Fruit fly (Drosophila melanogaster) whole organism, embryonic: ENCODE data around the gene PCID2.

ENCODE experiments used
- Asciz ChIP-seq: fragments of 200-800 bp; sonication (Bioruptor generic); optimal IDR thresholded peaks from 2 replicates; lab custom pipeline; 2017; ENCODE audit warnings: missing biosample characterization, mild to moderate bottlenecking, missing genetic modification characterization, missing genetic modification reagents
- CG16779 ChIP-seq: fragments of 200-800 bp; sonication (Bioruptor generic); IDR thresholded peaks from 2 replicates; pipeline ENCODE4 v1.3.6; 2022; ENCODE audit warnings: missing biosample characterization, missing genetic modification characterization
- CG17568 ChIP-seq: fragments of 200-800 bp; sonication (Bioruptor generic); optimal IDR thresholded peaks from 2 replicates; lab custom pipeline; 2018; ENCODE audit warnings: missing biosample characterization, mild to moderate bottlenecking, missing genetic modification characterization, moderate library complexity
- CG4328 ChIP-seq: fragments of 200-800 bp; sonication (Bioruptor generic); optimal IDR thresholded peaks from 3 replicates; lab custom pipeline; 2017; ENCODE audit warnings: missing biosample characterization, missing genetic modification reagents, missing genetic modification characterization
- CG8924 ChIP-seq: fragments of 200-800 bp; optimal IDR thresholded peaks from 3 replicates; lab custom pipeline; 2019; ENCODE audit warnings: missing biosample characterization, mild to moderate bottlenecking, missing genetic modification characterization, moderate library complexity
- HLH3B ChIP-seq: fragments of 200-800 bp; sonication (Bioruptor generic); IDR thresholded peaks from 2 replicates; pipeline ENCODE4 v1.3.6; 2022; ENCODE audit warnings: missing biosample characterization, missing genetic modification characterization
- Ptx1 ChIP-seq: fragments of 200-800 bp; sonication (Bioruptor generic); IDR thresholded peaks from 2 replicates; pipeline ENCODE4 v1.3.6; 2022; ENCODE audit warnings: missing biosample characterization, missing genetic modification characterization
- ash1 ChIP-seq: fragments of 200-800 bp; sonication (Bioruptor generic); optimal IDR thresholded peaks from 2 replicates; lab custom pipeline; 2018; ENCODE audit warnings: missing biosample characterization, mild to moderate bottlenecking, missing genetic modification characterization
- ato ChIP-seq: fragments of 200-800 bp; sonication (Bioruptor generic); IDR thresholded peaks from 2 replicates; pipeline ENCODE4 v1.3.6; 2022; ENCODE audit warnings: missing biosample characterization, missing genetic modification characterization; ENCODE audit not compliant: partially characterized antibody
- dysf ChIP-seq: fragments of 200-800 bp; sonication (Bioruptor generic); IDR thresholded peaks from 3 replicates; pipeline ENCODE4 v1.3.6; 2022; ENCODE audit warnings: missing biosample characterization, missing genetic modification characterization
- lola ChIP-seq, 3 experiments: fragments of >200 bp in 2 of 3; fragments of 200-800 bp in 1 of 3; sonication (Bioruptor generic) in 1 of 3; optimal IDR thresholded peaks; 2 replicates each; lab custom pipeline; 2017 to 2019; ENCODE audit warnings: missing biosample characterization in 3 of 3, missing genetic modification characterization in 3 of 3, mild to moderate bottlenecking in 1 of 3, moderate library complexity in 1 of 3

dm6 chr3L:11634551-11634950 lies 8.3 kb downstream of the PCID2 start:
- no peak for TF ChIP-seq ash1 (GFP tag; lab: Kevin White, UChicago)
- no peak for TF ChIP-seq CG16779 (GFP tag; lab: Robert Waterston, UW)
- no peak for TF ChIP-seq CG17568 (GFP tag; lab: Kevin White, UChicago)
- no peak for TF ChIP-seq CG4328
- TF ChIP-seq Asciz (GFP tag; lab: Kevin White, UChicago): no peak
- TF ChIP-seq ato (GFP tag; lab: Robert Waterston, UW): no peak
- TF ChIP-seq Ptx1: no peak
- TF ChIP-seq dysf (GFP tag; lab: Robert Waterston, UW): no peak
- no peak for TF ChIP-seq HLH3B
- no peak for TF ChIP-seq lola (GFP tag; optimal IDR thresholded peaks at IDR 0.05; lab: Kevin White, UChicago)
- no peak for TF ChIP-seq CG8924 (tag; lab: Kevin White, UChicago)
